Worm (Caenorhabditis elegans): ENCODE results near the gene tps-1.

tps-1 gene

ce11 chrX:17421532-17422078 lies 52.7 kb downstream of the tps-1 start, which contains the start of gene osm-11 (continued):
- TF ChIP-seq unc-130 (tag; optimal IDR thresholded peaks at IDR 0.05) (peak; percentile 56), ceh-90 (tag; optimal IDR thresholded peaks at IDR 0.05) (no peak), ama-1 (optimal IDR thresholded peaks at IDR 0.05) (no peak), aha-1 (tag; optimal IDR thresholded peaks at IDR 0.05) (no peak), elt-3 (tag; optimal IDR thresholded peaks at IDR 0.05) (peak in 5 of 6 experiments; percentile 21 to 65 (median 42)), lin-13 (GFP tag; optimal IDR thresholded peaks at IDR 0.05) (no peak), hlh-4 (tag; optimal IDR thresholded peaks at IDR 0.05) (no peak), Y116A8C.19 (tag; optimal IDR thresholded peaks at IDR 0.05; ENCODE audit: borderline replicate concordance) (no peak), swsn-7 (tag; optimal IDR thresholded peaks at IDR 0.05) (no peak), fkh-4 (tag; optimal IDR thresholded peaks at IDR 0.05; ENCODE audit: borderline replicate concordance) (no peak), nhr-47 (tag; optimal IDR thresholded peaks at IDR 0.05) (no peak), C16A3.4 (tag; optimal IDR thresholded peaks at IDR 0.05) (no peak), C34B4.2 (tag; optimal IDR thresholded peaks at IDR 0.05) (no peak), lsy-2 (tag; optimal IDR thresholded peaks at IDR 0.05) (peak in 1 of 2 experiments; percentile 1), grh-1 (GFP tag; IDR thresholded peaks at IDR 0.05) (peak; percentile 46), nhr-12 (tag; optimal IDR thresholded peaks at IDR 0.05) (no peak), isw-1 (GFP tag; IDR thresholded peaks at IDR 0.05) (no peak), lir-3 (tag; optimal IDR thresholded peaks at IDR 0.05; ENCODE audit: poor library complexity) (no peak), dpl-1 (GFP tag; optimal IDR thresholded peaks at IDR 0.05) (peak in 1 of 3 experiments; percentile 1), fos-1 (tag; optimal IDR thresholded peaks at IDR 0.05) (no peak), ceh-88 (GFP tag; IDR thresholded peaks at IDR 0.05) (no peak), tlp-1 (tag; optimal IDR thresholded peaks at IDR 0.05) (no peak), tbx-2 (tag; optimal IDR thresholded peaks at IDR 0.05) (peak; percentile 63), mef-2 (tag; optimal IDR thresholded peaks at IDR 0.05) (no peak), mdl-1 (tag; optimal IDR thresholded peaks at IDR 0.05) (peak in 1 of 2 experiments; percentile 4), egl-27 (tag; optimal IDR thresholded peaks at IDR 0.05) (peak in 1 of 2 experiments; percentile 20), ceh-82 (tag; optimal IDR thresholded peaks at IDR 0.05) (no peak), nhr-19 (GFP tag; conservative IDR thresholded peaks at IDR 0.05) (peak; percentile 49), nhr-90 (tag; optimal IDR thresholded peaks at IDR 0.05; ENCODE audit: poor library complexity) (peak; percentile 62), ces-1 (GFP tag; optimal IDR thresholded peaks at IDR 0.05) (no peak), aly-2 (tag; optimal IDR thresholded peaks at IDR 0.05) (no peak), pax-3 (tag; optimal IDR thresholded peaks at IDR 0.05) (no peak), zag-1 (tag; optimal IDR thresholded peaks at IDR 0.05) (no peak), ceh-63 (GFP tag; optimal IDR thresholded peaks at IDR 0.05) (no peak), hlh-17 (GFP tag; optimal IDR thresholded peaks at IDR 0.05; ENCODE audit: borderline replicate concordance) (no peak), sup-37 (GFP tag; optimal IDR thresholded peaks at IDR 0.05) (no peak), nhr-71 (tag; optimal IDR thresholded peaks at IDR 0.05) (peak; percentile 80), elt-2 (tag; optimal IDR thresholded peaks at IDR 0.05) (no peak), nhr-85 (tag) (peak; percentile 98), F16B12.6 (tag; optimal IDR thresholded peaks at IDR 0.05) (no peak), nhr-20 (tag; optimal IDR thresholded peaks at IDR 0.05) (peak; percentile 69), xbp-1 (tag; optimal IDR thresholded peaks at IDR 0.05) (no peak), nhr-84 (tag; optimal IDR thresholded peaks at IDR 0.05) (no peak), ztf-11 (tag; optimal IDR thresholded peaks at IDR 0.05) (no peak), alr-1 (tag; optimal IDR thresholded peaks at IDR 0.05; ENCODE audit: borderline replicate concordance) (no peak), efl-3 (GFP tag; optimal IDR thresholded peaks at IDR 0.05) (no peak), fkh-10 (GFP tag; optimal IDR thresholded peaks at IDR 0.05) (no peak), jun-1 (tag; optimal IDR thresholded peaks at IDR 0.05) (no peak)

All from whole organism, L1 larva.